Fruit fly (Drosophila melanogaster) whole organism, adult: ENCODE data around the gene CG10602.
A peak's percentile ranks its signal among the peaks of the same experiment; 100 is the strongest.

Source experiments
- CG11617 ChIP-seq: fragments of 200-800 bp; sonication (Bioruptor generic); optimal IDR thresholded peaks from 2 replicates; lab custom pipeline; 2017; ENCODE audit warnings: mild to moderate bottlenecking, missing biosample characterization, missing genetic modification reagents, missing genetic modification characterization
- CG12768 ChIP-seq: fragments of 200-800 bp; sonication (Bioruptor generic); optimal IDR thresholded peaks from 2 replicates; lab custom pipeline; 2017; ENCODE audit warnings: missing biosample characterization, missing genetic modification characterization, mild to moderate bottlenecking, moderate library complexity, missing genetic modification reagents
- CG1620 ChIP-seq: fragments of 200-800 bp; sonication (Bioruptor generic); optimal IDR thresholded peaks from 2 replicates; lab custom pipeline; 2016; ENCODE audit warnings: missing biosample characterization, missing genetic modification characterization
- CG5204 ChIP-seq: fragments of 200-800 bp; sonication (Bioruptor generic); optimal IDR thresholded peaks from 2 replicates; lab custom pipeline; 2016; ENCODE audit warnings: missing biosample characterization, missing genetic modification characterization
- CG7045 ChIP-seq: fragments of 200-800 bp; sonication (Bioruptor generic); optimal IDR thresholded peaks from 2 replicates; lab custom pipeline; 2017; ENCODE audit warnings: missing biosample characterization, mild to moderate bottlenecking, missing genetic modification characterization
- Clk ChIP-seq: fragments of 200-800 bp; sonication (Bioruptor generic); optimal IDR thresholded peaks from 2 replicates; lab custom pipeline; 2017; ENCODE audit warnings: missing biosample characterization, missing genetic modification characterization
- Crg-1 ChIP-seq: fragments of 200-800 bp; sonication (Bioruptor generic); optimal IDR thresholded peaks from 2 replicates; lab custom pipeline; 2016; ENCODE audit warnings: missing biosample characterization, missing genetic modification characterization
- Hr96 ChIP-seq: fragments of 200-800 bp; sonication (Bioruptor generic); optimal IDR thresholded peaks from 2 replicates; lab custom pipeline; 2016; ENCODE audit warnings: missing biosample characterization, missing genetic modification characterization
- Mnt ChIP-seq: fragments of 200-800 bp; sonication (Bioruptor generic); optimal IDR thresholded peaks from 2 replicates; lab custom pipeline; 2016; ENCODE audit warnings: missing biosample characterization, mild to moderate bottlenecking, missing genetic modification characterization
- bab1 ChIP-seq: fragments of 200-800 bp; sonication (Bioruptor generic); optimal IDR thresholded peaks from 3 replicates; lab custom pipeline; 2019; ENCODE audit warnings: missing biosample characterization, mild to moderate bottlenecking, missing genetic modification characterization, moderate library complexity
- cic ChIP-seq: fragments of 200-800 bp; sonication (Bioruptor generic); optimal IDR thresholded peaks from 2 replicates; lab custom pipeline; 2017; ENCODE audit warnings: missing biosample characterization, mild to moderate bottlenecking, missing genetic modification characterization, moderate library complexity
- ovo ChIP-seq: fragments of 200-800 bp; sonication (Bioruptor generic); optimal IDR thresholded peaks from 2 replicates; lab custom pipeline; 2016; ENCODE audit warnings: missing biosample characterization, missing genetic modification characterization
- tj ChIP-seq: fragments of 200-800 bp; sonication (Bioruptor generic); optimal IDR thresholded peaks from 3 replicates; lab custom pipeline; 2017; ENCODE audit warnings: missing biosample characterization, mild to moderate bottlenecking, missing genetic modification characterization, moderate library complexity

- TF ChIP-seq Mnt (GFP tag; lab: Kevin White, UChicago) (no peak), Clk (GFP tag; lab: Kevin White, UChicago) (no peak), cic (GFP tag; lab: Kevin White, UChicago) (no peak), ovo (GFP tag; lab: Kevin White, UChicago) (no peak), CG1620 (GFP tag; lab: Kevin White, UChicago) (no peak), CG12768 (GFP tag; lab: Kevin White, UChicago) (no peak), Crg-1 (GFP tag; lab: Kevin White, UChicago) (no peak), CG7045 (GFP tag; lab: Kevin White, UChicago) (no peak), Hr96 (GFP tag; lab: Kevin White, UChicago) (no peak), bab1 (GFP tag; lab: Kevin White, UChicago) (no peak), tj (GFP tag; lab: Kevin White, UChicago) (peak; percentile 61), CG11617 (GFP tag; lab: Kevin White, UChicago) (no peak), CG5204 (GFP tag; lab: Kevin White, UChicago) (no peak)
Measured at dm6 chr2L:18844479-18844878, 14.6 kb downstream of the CG10602 start, which contains the start of gene CG33120.
